Worm (Caenorhabditis elegans) whole organism, early embryonic: ENCODE results near the gene K08F9.3.

Experiments
- B0310.2 ChIP-seq: sonication (generic microtip); optimal IDR thresholded peaks from 2 replicates; lab custom pipeline; 2016; ENCODE audit warnings: mild to moderate bottlenecking, missing genetic modification characterization, missing compliant biosample characterization
- ama-1 ChIP-seq: fragments of 150-350 bp; optimal IDR thresholded peaks from 2 replicates; lab custom pipeline; 2014
- ets-7 ChIP-seq: sonication (generic microtip); optimal IDR thresholded peaks from 2 replicates; lab custom pipeline; 2016; ENCODE audit warnings: missing genotype, missing genetic modification characterization, missing compliant biosample characterization
- flt-1 ChIP-seq: fragments of 200-800 bp; sonication (Bioruptor generic); IDR thresholded peaks from 2 replicates; pipeline ENCODE4 v1.3.6; 2022; ENCODE audit warnings: missing genetic modification characterization, missing compliant biosample characterization
- scrt-1 ChIP-seq: fragments of 200-800 bp; sonication (Bioruptor generic); IDR thresholded peaks from 2 replicates; pipeline ENCODE4 v1.3.6; 2022; ENCODE audit warnings: missing genetic modification characterization, missing compliant biosample characterization
- tra-4 ChIP-seq: sonication (generic microtip); optimal IDR thresholded peaks from 2 replicates; lab custom pipeline; 2017; ENCODE audit warnings: missing genetic modification characterization, missing compliant biosample characterization

DNA sequence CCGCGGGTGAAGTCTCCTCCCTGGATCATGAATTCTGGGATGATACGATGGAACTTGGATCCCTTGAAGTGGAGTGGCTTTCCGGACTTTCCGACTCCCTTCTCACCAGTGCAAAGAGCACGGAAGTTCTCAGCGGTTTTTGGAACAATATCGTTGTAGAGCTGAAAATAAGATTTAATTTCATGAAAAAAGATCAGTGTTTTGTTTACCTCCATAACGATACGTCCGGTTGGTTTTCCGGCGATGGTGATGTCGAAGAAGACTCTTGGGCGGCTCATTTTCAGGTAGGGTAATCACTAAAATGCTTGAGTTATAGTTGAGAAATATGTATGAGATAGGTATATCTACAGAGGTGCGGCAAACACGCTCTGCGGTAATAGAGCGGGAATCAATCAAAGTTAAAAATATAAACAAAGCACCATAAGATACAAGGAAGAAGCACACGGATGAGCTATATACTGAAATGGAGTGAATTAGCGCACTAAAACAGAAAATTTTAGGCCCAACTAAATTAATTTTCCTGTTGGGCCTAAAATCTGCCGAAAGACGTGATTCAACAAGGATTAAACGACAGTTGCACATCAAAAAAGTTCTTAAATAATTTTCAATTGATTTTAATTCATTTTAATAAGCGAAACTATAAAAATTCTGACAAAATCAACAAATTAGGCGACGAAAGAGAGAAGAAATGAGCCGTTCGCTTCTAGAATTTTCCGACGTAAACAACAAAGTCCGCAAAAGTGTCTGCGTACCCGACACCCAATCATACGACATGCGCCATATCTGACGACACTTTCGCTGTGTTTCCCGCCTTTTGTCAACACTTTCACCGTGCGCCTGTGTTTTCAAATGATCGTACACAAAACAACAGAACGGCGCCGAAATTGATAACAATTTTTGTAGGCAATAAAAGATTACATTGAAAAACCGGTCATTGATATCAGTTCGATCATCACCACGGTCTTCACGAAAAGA is 47.0 kb downstream of the K08F9.3 start, which contains the start of the genes cyn-7 and bath-36:
- TF ChIP-seq flt-1 (GFP tag; lab: Robert Waterston, UW) (no peak), B0310.2 (tag; lab: Kevin White, UChicago) (no peak), scrt-1 (GFP tag; lab: Robert Waterston, UW) (no peak), tra-4 (tag; lab: Kevin White, UChicago) (no peak), ets-7 (tag; lab: Kevin White, UChicago) (no peak), ama-1 (no peak)
